In the genomic region with DNA sequence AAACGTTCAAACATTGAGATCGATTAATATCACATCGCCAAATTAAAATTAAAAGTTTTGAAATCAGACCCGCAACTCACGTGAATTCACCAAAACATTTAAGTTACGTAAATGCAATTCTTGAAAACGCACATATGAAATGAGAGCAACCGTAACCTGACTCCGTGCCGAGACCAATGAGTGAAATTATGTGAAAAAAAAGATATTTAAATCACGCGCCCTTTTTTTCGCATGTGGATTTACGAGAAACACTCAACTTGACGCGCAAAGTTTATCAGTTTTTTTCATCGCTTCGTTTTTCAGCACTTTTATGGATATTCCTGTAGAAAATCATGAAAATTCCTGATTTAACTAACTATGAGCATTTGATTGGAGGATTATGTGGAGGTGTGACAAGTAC, we compare ENCODE assay signal across 4 worm cellular contexts.
A peak's percentile ranks its signal among the peaks of the same experiment; 100 is the strongest.
TF ChIP-seq lines count a peak whose summit lies in the region.

gei-14 (minus strand) TSS at position 175 of the 400 bp plus-strand sequence.
slc-25A32 (plus strand) TSS at position 242 of the 400 bp plus-strand sequence.

TF ChIP-seq in whole organism, L1 larva, 84 proteins besides CTCF, POLR2A, EP300 and RAD21 (continued from another document and continues in another):
- no peak for TF ChIP-seq nhr-12 (tag; optimal IDR thresholded peaks at IDR 0.05; lab: Kevin White, UChicago)
- TF ChIP-seq nhr-11 (tag; optimal IDR thresholded peaks at IDR 0.05; lab: Kevin White, UChicago): no peak
- TF ChIP-seq F16B12.6 (tag; optimal IDR thresholded peaks at IDR 0.05; lab: Kevin White, UChicago): peak; percentile 78
- no peak for TF ChIP-seq mdl-1 (tag; optimal IDR thresholded peaks at IDR 0.05; lab: Kevin White, UChicago)
- TF ChIP-seq mef-2 (tag; optimal IDR thresholded peaks at IDR 0.05; lab: Kevin White, UChicago): no peak
- no peak for TF ChIP-seq tlp-1 (tag; optimal IDR thresholded peaks at IDR 0.05; lab: Kevin White, UChicago)
- no peak for TF ChIP-seq ceh-88 (GFP tag; IDR thresholded peaks at IDR 0.05; lab: Robert Waterston, UW)
- no peak for TF ChIP-seq nhr-76 (tag; optimal IDR thresholded peaks at IDR 0.05; lab: Kevin White, UChicago)
- no peak for TF ChIP-seq ces-1 (GFP tag; optimal IDR thresholded peaks at IDR 0.05; lab: Kevin White, UChicago)
- TF ChIP-seq lin-14 (GFP tag; optimal IDR thresholded peaks at IDR 0.05; lab: Kevin White, UChicago): no peak
- TF ChIP-seq nhr-84 (tag; optimal IDR thresholded peaks at IDR 0.05; lab: Kevin White, UChicago): no peak
- TF ChIP-seq alr-1 (tag; optimal IDR thresholded peaks at IDR 0.05; lab: Kevin White, UChicago; ENCODE audit: borderline replicate concordance): no peak
- no peak for TF ChIP-seq hlh-17 (GFP tag; optimal IDR thresholded peaks at IDR 0.05; lab: Kevin White, UChicago; ENCODE audit: borderline replicate concordance)
- no peak for TF ChIP-seq unc-62 (GFP tag; optimal IDR thresholded peaks at IDR 0.05; lab: Kevin White, UChicago)
- no peak for TF ChIP-seq pag-3 (tag; optimal IDR thresholded peaks at IDR 0.05; lab: Kevin White, UChicago; ENCODE audit: borderline replicate concordance, insufficient read depth)
- TF ChIP-seq mab-9 (GFP tag; IDR thresholded peaks at IDR 0.05; lab: Robert Waterston, UW): no peak
- TF ChIP-seq irx-1 (tag; optimal IDR thresholded peaks at IDR 0.05; lab: Kevin White, UChicago): no peak
- no peak for TF ChIP-seq mep-1 (tag; optimal IDR thresholded peaks at IDR 0.05; lab: Kevin White, UChicago)
- TF ChIP-seq zag-1 (tag; optimal IDR thresholded peaks at IDR 0.05; lab: Kevin White, UChicago): no peak
- peak; percentile 4 for TF ChIP-seq tbx-2 (tag; optimal IDR thresholded peaks at IDR 0.05; lab: Kevin White, UChicago)
- TF ChIP-seq nhr-28 (tag; optimal IDR thresholded peaks at IDR 0.05; lab: Kevin White, UChicago): no peak
- TF ChIP-seq nhr-85 (tag; lab: Kevin White, UChicago): peak; percentile 65
- peak; percentile 18 for TF ChIP-seq nhr-20 (tag; optimal IDR thresholded peaks at IDR 0.05; lab: Kevin White, UChicago)
- peak in 2 of 3 experiments; percentile 33 to 34 for TF ChIP-seq ceh-82 (tag; optimal IDR thresholded peaks at IDR 0.05; lab: Kevin White, UChicago)
- peak; percentile 33 for TF ChIP-seq rnt-1 (tag; optimal IDR thresholded peaks at IDR 0.05; lab: Kevin White, UChicago)
- peak; percentile 39 for TF ChIP-seq skn-1 (tag; optimal IDR thresholded peaks at IDR 0.05; lab: Kevin White, UChicago)
- TF ChIP-seq lin-15B (tag; optimal IDR thresholded peaks at IDR 0.05; lab: Kevin White, UChicago): peak; percentile 53
- TF ChIP-seq lin-39 (tag; optimal IDR thresholded peaks at IDR 0.05; lab: Kevin White, UChicago): no peak
- TF ChIP-seq C16A3.4 (tag; optimal IDR thresholded peaks at IDR 0.05; lab: Kevin White, UChicago): no peak
- TF ChIP-seq fkh-10 (GFP tag; optimal IDR thresholded peaks at IDR 0.05; lab: Kevin White, UChicago): no peak
- TF ChIP-seq snpc-4 (tag; optimal IDR thresholded peaks at IDR 0.05; lab: Kevin White, UChicago): no peak
- TF ChIP-seq pqm-1 (tag; optimal IDR thresholded peaks at IDR 0.05; lab: Kevin White, UChicago): no peak
- TF ChIP-seq lin-13 (GFP tag; optimal IDR thresholded peaks at IDR 0.05; lab: Kevin White, UChicago): no peak

TF ChIP-seq in whole organism, L4 larva, 104 proteins besides CTCF, POLR2A, EP300 and RAD21 (continued from another document):
- TF ChIP-seq mes-2 (tag; optimal IDR thresholded peaks at IDR 0.05; lab: Kevin White, UChicago; ENCODE audit: poor library complexity, severe bottlenecking) (peak; percentile 54), nhr-111 (GFP tag; optimal IDR thresholded peaks at IDR 0.05; lab: Kevin White, UChicago) (no peak), snpc-1.2 (GFP tag; IDR thresholded peaks at IDR 0.05; lab: Robert Waterston, UW) (no peak), lim-7 (GFP tag; IDR thresholded peaks at IDR 0.05; lab: Robert Waterston, UW) (no peak), F49E8.2 (tag; optimal IDR thresholded peaks at IDR 0.05; lab: Kevin White, UChicago; ENCODE audit: borderline replicate concordance) (peak; percentile 45), lsy-2 (tag; optimal IDR thresholded peaks at IDR 0.05; lab: Kevin White, UChicago) (peak in 1 of 2 experiments; percentile 82), ama-1 (optimal IDR thresholded peaks at IDR 0.05; lab: Kevin White, UChicago) (no peak), jun-1 (tag; optimal IDR thresholded peaks at IDR 0.05; lab: Kevin White, UChicago) (no peak), ceh-62 (tag; optimal IDR thresholded peaks at IDR 0.05; lab: Kevin White, UChicago) (no peak), nhr-25 (tag; optimal IDR thresholded peaks at IDR 0.05; lab: Kevin White, UChicago; ENCODE audit: borderline replicate concordance, insufficient read depth) (no peak), mep-1 (tag; optimal IDR thresholded peaks at IDR 0.05; lab: Kevin White, UChicago) (no peak), daf-16 (GFP tag; optimal IDR thresholded peaks at IDR 0.05; lab: Kevin White, UChicago) (no peak), daf-16 (tag; optimal IDR thresholded peaks at IDR 0.05; lab: Kevin White, UChicago) (no peak), dpl-1 (GFP tag; optimal IDR thresholded peaks at IDR 0.05; lab: Kevin White, UChicago) (peak; percentile 89), hlh-30 (tag; optimal IDR thresholded peaks at IDR 0.05; lab: Kevin White, UChicago; ENCODE audit: insufficient read depth) (peak; percentile 52), unc-62 (GFP tag; optimal IDR thresholded peaks at IDR 0.05 in 1 of 2; lab: Kevin White, UChicago) (no peak), unc-62 (tag; optimal IDR thresholded peaks at IDR 0.05; lab: Kevin White, UChicago) (no peak), rbr-2 (tag; optimal IDR thresholded peaks at IDR 0.05; lab: Kevin White, UChicago) (no peak), zip-11 (GFP tag; IDR thresholded peaks at IDR 0.05; lab: Robert Waterston, UW) (no peak), pha-4 (GFP tag; IDR thresholded peaks at IDR 0.05; lab: Robert Waterston, UW) (no peak), pha-4 (tag; optimal IDR thresholded peaks at IDR 0.05; lab: Kevin White, UChicago) (peak; percentile 12), Y5F2A.4 (GFP tag; optimal IDR thresholded peaks at IDR 0.05; lab: Kevin White, UChicago) (no peak), R02D3.7 (tag; optimal IDR thresholded peaks at IDR 0.05; lab: Kevin White, UChicago) (peak; percentile 84), egl-43 (GFP tag; IDR thresholded peaks at IDR 0.05; lab: Robert Waterston, UW) (no peak), Y75B8A.6 (GFP tag; IDR thresholded peaks at IDR 0.05; lab: Robert Waterston, UW) (no peak), lir-3 (tag; optimal IDR thresholded peaks at IDR 0.05; lab: Kevin White, UChicago) (no peak), D1046.2 (GFP tag; IDR thresholded peaks at IDR 0.05; lab: Robert Waterston, UW) (no peak), lin-38 (GFP tag; IDR thresholded peaks at IDR 0.05; lab: Robert Waterston, UW) (peak; percentile 57)

TF ChIP-seq in whole organism, late embryonic, 69 proteins besides CTCF, POLR2A, EP300 and RAD21 (continued from another document):
- TF ChIP-seq dmd-4 (tag; optimal IDR thresholded peaks at IDR 0.05; lab: Kevin White, UChicago; ENCODE audit: borderline replicate concordance): no peak
- TF ChIP-seq ceh-31 (tag; optimal IDR thresholded peaks at IDR 0.05; lab: Kevin White, UChicago): no peak
- TF ChIP-seq unc-3 (GFP tag; conservative IDR thresholded peaks at IDR 0.05; lab: Robert Waterston, UW): no peak
- no peak for TF ChIP-seq unc-3 (tag; optimal IDR thresholded peaks at IDR 0.05; lab: Kevin White, UChicago)
- no peak for TF ChIP-seq ttx-3 (tag; optimal IDR thresholded peaks at IDR 0.05; lab: Kevin White, UChicago)

TF ChIP-seq in whole organism, young adult, 124 proteins besides CTCF, POLR2A, EP300 and RAD21 (continued from another document):
- TF ChIP-seq rec-8 (tag; optimal IDR thresholded peaks at IDR 0.05; lab: Kevin White, UChicago): no peak
- no peak for TF ChIP-seq aptf-2 (GFP tag; conservative IDR thresholded peaks at IDR 0.05; lab: Robert Waterston, UW)
- no peak for TF ChIP-seq nhr-90 (tag; optimal IDR thresholded peaks at IDR 0.05; lab: Kevin White, UChicago)
- no peak for TF ChIP-seq mxl-1 (tag; optimal IDR thresholded peaks at IDR 0.05; lab: Kevin White, UChicago)
- no peak for TF ChIP-seq B0261.1 (tag; optimal IDR thresholded peaks at IDR 0.05; lab: Kevin White, UChicago)
- no peak for TF ChIP-seq madf-10 (tag; optimal IDR thresholded peaks at IDR 0.05; lab: Kevin White, UChicago)
- TF ChIP-seq hsf-1 (GFP tag; IDR thresholded peaks at IDR 0.05; lab: Robert Waterston, UW): peak; percentile 64; the same call in 1 of the 2 replicates
- peak; percentile 88 for TF ChIP-seq B0019.2 (GFP tag; conservative IDR thresholded peaks at IDR 0.05; lab: Robert Waterston, UW)
- TF ChIP-seq tlf-1 (GFP tag; optimal IDR thresholded peaks at IDR 0.05; lab: Kevin White, UChicago): peak; percentile 50
- peak; percentile 52; the same call in 1 of the 2 replicates for TF ChIP-seq mcd-1 (GFP tag; IDR thresholded peaks at IDR 0.05; lab: Robert Waterston, UW)
- TF ChIP-seq Y79H2A.3 (GFP tag; conservative IDR thresholded peaks at IDR 0.05; lab: Robert Waterston, UW): no peak
- no peak for TF ChIP-seq hmg-20 (GFP tag; IDR thresholded peaks at IDR 0.05; lab: Robert Waterston, UW)
- no peak for TF ChIP-seq mel-28 (tag; optimal IDR thresholded peaks at IDR 0.05; lab: Kevin White, UChicago; ENCODE audit: borderline replicate concordance)
- TF ChIP-seq ZK185.1 (tag; optimal IDR thresholded peaks at IDR 0.05; lab: Kevin White, UChicago; ENCODE audit: poor library complexity, severe bottlenecking): no peak
- TF ChIP-seq C17E4.6 (GFP tag; IDR thresholded peaks at IDR 0.05; lab: Robert Waterston, UW): no peak
- peak; percentile 84 for TF ChIP-seq madf-8 (GFP tag; conservative IDR thresholded peaks at IDR 0.05; lab: Robert Waterston, UW)
- no peak for TF ChIP-seq nfyb-1 (GFP tag; IDR thresholded peaks at IDR 0.05; lab: Robert Waterston, UW)
- TF ChIP-seq cebp-2 (GFP tag; IDR thresholded peaks at IDR 0.05; lab: Robert Waterston, UW): no peak
- no peak for TF ChIP-seq zim-3 (tag; optimal IDR thresholded peaks at IDR 0.05; lab: Kevin White, UChicago)
- no peak for TF ChIP-seq egl-44 (GFP tag; IDR thresholded peaks at IDR 0.05; lab: Robert Waterston, UW)
- no peak for TF ChIP-seq snpc-1.3 (tag; optimal IDR thresholded peaks at IDR 0.05; lab: Kevin White, UChicago; ENCODE audit: insufficient read depth)
- TF ChIP-seq pha-4 (tag; optimal IDR thresholded peaks at IDR 0.05; lab: Kevin White, UChicago): no peak
- no peak for TF ChIP-seq unc-130 (GFP tag; optimal IDR thresholded peaks at IDR 0.05; lab: Kevin White, UChicago)
- TF ChIP-seq cebp-1 (GFP tag; IDR thresholded peaks at IDR 0.05; lab: Robert Waterston, UW): no peak
- TF ChIP-seq cebp-1 (tag; optimal IDR thresholded peaks at IDR 0.05; lab: Kevin White, UChicago): peak; percentile 30
- no peak for TF ChIP-seq chd-7 (tag; optimal IDR thresholded peaks at IDR 0.05; lab: Kevin White, UChicago)
- no peak for TF ChIP-seq let-607 (tag; optimal IDR thresholded peaks at IDR 0.05; lab: Kevin White, UChicago)
- peak; percentile 50 to 75 (median 65) for TF ChIP-seq lin-35 (GFP tag; optimal IDR thresholded peaks at IDR 0.05; lab: Kevin White, UChicago)
- peak; percentile 90 for TF ChIP-seq F49E8.2 (tag; optimal IDR thresholded peaks at IDR 0.05; lab: Kevin White, UChicago; ENCODE audit: insufficient read depth)
- no peak for TF ChIP-seq sptf-2 (GFP tag; optimal IDR thresholded peaks at IDR 0.05; lab: Kevin White, UChicago)
- peak; percentile 95 for TF ChIP-seq madf-6 (GFP tag; IDR thresholded peaks at IDR 0.05; lab: Robert Waterston, UW)
- no peak for TF ChIP-seq unc-62 (GFP tag; optimal IDR thresholded peaks at IDR 0.05; lab: Kevin White, UChicago)
- TF ChIP-seq C06A6.2 (GFP tag; conservative IDR thresholded peaks at IDR 0.05; lab: Robert Waterston, UW): no peak
- peak; percentile 73; the same call in 1 of the 2 replicates for TF ChIP-seq madf-3 (GFP tag; IDR thresholded peaks at IDR 0.05; lab: Robert Waterston, UW)
- peak; percentile 69 for TF ChIP-seq ekl-4 (GFP tag; IDR thresholded peaks at IDR 0.05; lab: Robert Waterston, UW)
- TF ChIP-seq D2030.7 (GFP tag; IDR thresholded peaks at IDR 0.05; lab: Robert Waterston, UW): peak; percentile 58
- TF ChIP-seq nhr-27 (tag; optimal IDR thresholded peaks at IDR 0.05; lab: Kevin White, UChicago): no peak
- no peak for TF ChIP-seq lag-1 (GFP tag; IDR thresholded peaks at IDR 0.05; lab: Robert Waterston, UW)
- TF ChIP-seq dox-1 (GFP tag; IDR thresholded peaks at IDR 0.05; lab: Robert Waterston, UW): peak; percentile 73
- peak; percentile 97 for TF ChIP-seq lin-54 (GFP tag; optimal IDR thresholded peaks at IDR 0.05; lab: Kevin White, UChicago)
- TF ChIP-seq rcor-1 (GFP tag; IDR thresholded peaks at IDR 0.05; lab: Robert Waterston, UW): no peak
- TF ChIP-seq K12H6.12 (tag; optimal IDR thresholded peaks at IDR 0.05; lab: Kevin White, UChicago): no peak
- TF ChIP-seq ceh-91 (GFP tag; IDR thresholded peaks at IDR 0.05; lab: Robert Waterston, UW): peak; percentile 87
- TF ChIP-seq die-1 (tag; optimal IDR thresholded peaks at IDR 0.05; lab: Kevin White, UChicago): no peak
- TF ChIP-seq attf-6 (GFP tag; IDR thresholded peaks at IDR 0.05; lab: Robert Waterston, UW): no peak
- no peak for TF ChIP-seq snpc-4 (GFP tag; optimal IDR thresholded peaks at IDR 0.05; lab: Kevin White, UChicago)
- peak in 3 of 4 experiments; percentile 22 to 47 (median 29) for TF ChIP-seq snpc-4 (tag; optimal IDR thresholded peaks at IDR 0.05; lab: Kevin White, UChicago)
- TF ChIP-seq pbrm-1 (GFP tag; IDR thresholded peaks at IDR 0.05; lab: Robert Waterston, UW): peak; percentile 31; the same call in 1 of the 2 replicates
- TF ChIP-seq Y67H2A.10 (GFP tag; conservative IDR thresholded peaks at IDR 0.05; lab: Robert Waterston, UW): no peak
- TF ChIP-seq atf-7 (tag; optimal IDR thresholded peaks at IDR 0.05; lab: Kevin White, UChicago): no peak
- no peak for TF ChIP-seq nhr-120 (GFP tag; IDR thresholded peaks at IDR 0.05; lab: Robert Waterston, UW)
- no peak for TF ChIP-seq ztf-28 (GFP tag; IDR thresholded peaks at IDR 0.05; lab: Robert Waterston, UW)
- TF ChIP-seq akir-1 (GFP tag; optimal IDR thresholded peaks at IDR 0.05; lab: Kevin White, UChicago): no peak
- no peak for TF ChIP-seq attf-5 (GFP tag; optimal IDR thresholded peaks at IDR 0.05; lab: Kevin White, UChicago)
- no peak for TF ChIP-seq nfya-1 (tag; optimal IDR thresholded peaks at IDR 0.05; lab: Kevin White, UChicago; ENCODE audit: borderline replicate concordance, insufficient read depth)
- TF ChIP-seq Y53G8AR.9 (GFP tag; conservative IDR thresholded peaks at IDR 0.05; lab: Robert Waterston, UW): 0 out of 2 replicates have a peak, but pooled peaks have one; percentile 16
- TF ChIP-seq fkh-3 (tag; optimal IDR thresholded peaks at IDR 0.05; lab: Kevin White, UChicago): no peak
- no peak for TF ChIP-seq F37B4.10 (GFP tag; IDR thresholded peaks at IDR 0.05; lab: Robert Waterston, UW)
- TF ChIP-seq xnd-1 (tag; optimal IDR thresholded peaks at IDR 0.05; lab: Kevin White, UChicago): peak; percentile 75
- no peak for TF ChIP-seq attf-3 (GFP tag; conservative IDR thresholded peaks at IDR 0.05; lab: Robert Waterston, UW)
- peak; percentile 73 for TF ChIP-seq him-1 (tag; optimal IDR thresholded peaks at IDR 0.05; lab: Kevin White, UChicago)
- TF ChIP-seq F57A8.1 (GFP tag; optimal IDR thresholded peaks at IDR 0.05; lab: Kevin White, UChicago): no peak
- TF ChIP-seq ceh-79 (tag; optimal IDR thresholded peaks at IDR 0.05; lab: Kevin White, UChicago): no peak
- 0 out of 2 replicates have a peak, but pooled peaks have one; percentile 39 for TF ChIP-seq B0336.3 (GFP tag; IDR thresholded peaks at IDR 0.05; lab: Robert Waterston, UW)
- no peak for TF ChIP-seq K11D2.4 (GFP tag; IDR thresholded peaks at IDR 0.05; lab: Robert Waterston, UW)
- no peak for TF ChIP-seq ztf-26 (tag; optimal IDR thresholded peaks at IDR 0.05; lab: Kevin White, UChicago)
- TF ChIP-seq efl-1 (GFP tag; optimal IDR thresholded peaks at IDR 0.05; lab: Kevin White, UChicago): peak; percentile 88
- peak; percentile 92 for TF ChIP-seq snpc-3.4 (tag; optimal IDR thresholded peaks at IDR 0.05; lab: Kevin White, UChicago)
